Worm (Caenorhabditis elegans) whole organism, late embryonic: Measurements from ENCODE around the gene fbxc-27.

Experiments used
- ama-1 ChIP-seq: fragments of 150-350 bp; optimal IDR thresholded peaks from 2 replicates; lab custom pipeline; 2014
- ceh-2 ChIP-seq: sonication (generic microtip); optimal IDR thresholded peaks from 2 replicates; lab custom pipeline; 2016; ENCODE audit warnings: missing genotype, missing genetic modification characterization, missing compliant biosample characterization
- ceh-9 ChIP-seq: sonication (generic microtip); optimal IDR thresholded peaks from 2 replicates; lab custom pipeline; 2016; ENCODE audit warnings: mild to moderate bottlenecking, missing genetic modification characterization, inconsistent platforms, missing compliant biosample characterization
- ets-4 ChIP-seq: sonication (generic microtip); optimal IDR thresholded peaks from 2 replicates; lab custom pipeline; 2016; ENCODE audit warnings: missing genetic modification characterization, missing compliant biosample characterization
- fkh-10 ChIP-seq: fragments of 150-350 bp; optimal IDR thresholded peaks from 2 replicates; lab custom pipeline; 2014; ENCODE audit warnings: missing biosample characterization, missing genetic modification reagents, missing genetic modification characterization
- hlh-30 ChIP-seq: sonication (generic microtip); optimal IDR thresholded peaks from 2 replicates; lab custom pipeline; 2017; ENCODE audit warnings: antibody characterized with exemption, missing genetic modification characterization, missing compliant biosample characterization; ENCODE audit not compliant: insufficient read depth
- nhr-11 ChIP-seq: fragments of 150-350 bp; optimal IDR thresholded peaks from 2 replicates; lab custom pipeline; 2014; ENCODE audit warnings: missing biosample characterization, missing genetic modification characterization
- rnt-1 ChIP-seq: sonication (generic microtip); optimal IDR thresholded peaks from 2 replicates; lab custom pipeline; 2016; ENCODE audit warnings: missing genetic modification characterization, missing compliant biosample characterization
- sox-2 ChIP-seq: fragments of 200-800 bp; sonication (Bioruptor generic); IDR thresholded peaks from 2 replicates; pipeline ENCODE4 v1.3.6; 2022; ENCODE audit warnings: missing genetic modification reagents, missing genetic modification characterization, missing compliant biosample characterization
- syd-9 ChIP-seq: sonication (generic microtip); optimal IDR thresholded peaks from 2 replicates; lab custom pipeline; 2016; ENCODE audit warnings: mild to moderate bottlenecking, missing genetic modification characterization, moderate library complexity, missing compliant biosample characterization
- ttx-3 ChIP-seq: sonication (generic microtip); optimal IDR thresholded peaks from 2 replicates; lab custom pipeline; 2016; ENCODE audit warnings: missing genetic modification reagents, missing genetic modification characterization, missing compliant biosample characterization
- unc-55 ChIP-seq: sonication (generic microtip); optimal IDR thresholded peaks from 2 replicates; lab custom pipeline; 2017; ENCODE audit warnings: missing biosample characterization, missing genetic modification reagents, missing genetic modification characterization

DNA sequence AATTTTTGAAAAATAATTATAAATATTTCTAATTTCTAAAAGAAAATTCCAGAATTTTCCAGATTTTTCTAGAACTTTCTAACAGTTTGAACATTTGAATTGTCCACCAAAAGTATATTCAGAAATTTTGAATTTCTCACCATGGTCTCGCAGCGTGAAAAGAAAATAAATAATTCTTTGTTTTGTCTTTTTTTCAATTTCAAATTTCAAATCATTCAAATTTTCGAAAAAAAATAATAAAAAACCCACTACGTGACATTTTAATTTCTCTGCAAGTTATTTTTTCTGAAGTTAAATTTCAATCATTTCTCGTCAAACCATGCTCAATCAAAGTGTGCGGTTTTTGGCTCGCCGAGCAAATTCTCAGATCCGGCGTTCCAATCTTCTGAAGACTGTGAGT lies 23.1 kb downstream of the fbxc-27 start, which contains the start of gene acs-15:
- TF ChIP-seq ceh-9 (tag; lab: Kevin White, UChicago) (no peak), hlh-30 (no peak), unc-55 (GFP tag; lab: Kevin White, UChicago) (no peak), ceh-2 (tag; lab: Kevin White, UChicago) (no peak), syd-9 (tag; lab: Kevin White, UChicago) (no peak), nhr-11 (tag; lab: Kevin White, UChicago) (no peak), fkh-10 (GFP tag; lab: Kevin White, UChicago) (no peak), ama-1 (lab: Kevin White, UChicago) (no peak), sox-2 (no peak), rnt-1 (no peak), ttx-3 (tag; lab: Kevin White, UChicago) (no peak), ets-4 (tag; lab: Kevin White, UChicago) (no peak)
